Worm (Caenorhabditis elegans) whole organism, L4/young adult: ENCODE results near the gene unc-31.
A peak's percentile ranks its signal among the peaks of the same experiment; 100 is the strongest.

ENCODE experiments used
- W03F9.2 ChIP-seq: fragments of 150-350 bp; optimal IDR thresholded peaks from 2 replicates; lab custom pipeline; 2014; ENCODE audit warnings: missing biosample characterization, missing genetic modification characterization
- dao-5 ChIP-seq: sonication (generic microtip); optimal IDR thresholded peaks from 2 replicates; lab custom pipeline; 2016; ENCODE audit warnings: missing genotype, missing genetic modification characterization, moderate library complexity, missing compliant biosample characterization
- him-1 ChIP-seq: sonication (generic microtip); optimal IDR thresholded peaks from 2 replicates; lab custom pipeline; 2016; ENCODE audit warnings: missing genotype, missing genetic modification reagents, missing genetic modification characterization, missing compliant biosample characterization

The unc-31 gene

DNA sequence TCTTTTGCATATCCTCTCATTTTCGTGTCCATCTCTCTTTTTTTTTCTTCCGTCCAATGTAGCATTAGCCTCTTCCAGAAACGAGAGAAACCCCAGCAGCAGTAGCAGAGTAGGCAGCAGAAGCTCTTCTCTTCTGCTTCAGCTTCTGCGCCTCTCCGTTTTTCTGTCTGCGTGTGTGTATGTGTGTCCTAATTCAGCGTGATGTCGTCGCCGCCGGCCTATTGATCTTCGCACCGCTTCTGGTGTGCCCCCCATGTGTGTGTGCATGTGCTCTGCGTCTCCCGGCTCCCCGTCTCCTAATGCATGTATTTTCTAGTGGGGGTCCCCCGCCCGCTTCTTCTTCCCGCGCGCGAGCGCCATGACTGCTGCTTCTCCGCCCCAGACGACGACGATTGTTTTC is 2.3 kb upstream of the unc-31 start:
- TF ChIP-seq dao-5 (tag; lab: Kevin White, UChicago) = no peak
- TF ChIP-seq him-1 = peak; percentile 92

ce11 chrIV:12780980-12781379 is 7.3 kb downstream of the unc-31 start:
- TF ChIP-seq W03F9.2 (tag; lab: Kevin White, UChicago) (no peak), dao-5 (tag; lab: Kevin White, UChicago) (no peak), him-1 (no peak)

DNA sequence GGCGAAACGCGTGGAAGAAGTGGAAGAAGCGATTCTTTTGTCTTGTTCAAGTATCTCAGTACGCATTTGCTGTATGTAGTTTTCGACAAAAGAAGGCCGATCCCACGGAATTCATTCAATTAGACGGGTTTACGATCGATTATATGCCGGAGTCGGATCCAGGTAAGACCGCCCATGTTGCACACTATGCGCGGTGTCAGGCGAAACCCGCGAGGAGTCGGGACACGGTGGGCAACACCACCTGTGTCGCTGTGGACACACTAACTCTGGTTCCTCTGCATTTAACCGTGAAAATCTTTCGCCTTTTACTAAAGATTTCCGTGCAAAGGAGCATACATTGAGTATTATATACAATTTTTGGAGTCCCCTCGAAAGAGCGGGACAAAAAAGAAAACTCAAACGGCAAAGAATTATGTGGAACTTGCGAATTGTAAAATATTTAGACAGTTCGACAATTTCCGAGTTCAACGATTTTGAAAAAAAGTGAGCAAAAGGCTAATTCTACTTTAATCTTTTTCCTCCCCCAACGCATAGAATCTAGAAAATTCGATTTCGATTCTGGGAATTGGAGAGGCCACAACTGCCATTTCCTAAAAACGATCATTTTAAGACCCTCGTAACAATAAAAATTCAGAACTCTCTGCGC is 8.3 kb downstream of the unc-31 start:
- no peak for TF ChIP-seq dao-5 (tag; lab: Kevin White, UChicago)
- no peak for TF ChIP-seq W03F9.2 (tag; lab: Kevin White, UChicago)
- TF ChIP-seq him-1 = no peak

DNA sequence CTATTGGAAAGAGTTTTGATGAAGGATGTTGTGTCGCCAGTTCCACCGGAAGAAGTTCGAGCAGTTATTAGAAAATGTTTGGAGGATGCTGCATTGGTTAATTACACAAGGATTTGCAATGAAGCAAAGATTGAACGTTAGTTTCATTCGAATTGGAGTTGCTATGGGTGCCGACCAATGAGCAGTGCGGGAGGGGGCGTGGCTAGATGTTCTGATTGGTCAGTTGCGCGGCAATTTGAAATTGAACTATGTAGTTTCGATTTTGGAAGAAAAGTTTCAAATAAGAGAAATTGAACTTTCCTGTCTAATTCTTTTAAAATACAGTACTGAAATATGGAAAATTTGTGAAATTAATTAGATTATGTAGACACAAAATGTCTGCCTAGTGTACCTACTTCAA is 9.5 kb downstream of the unc-31 start:
- no peak for TF ChIP-seq dao-5 (tag; lab: Kevin White, UChicago)

DNA sequence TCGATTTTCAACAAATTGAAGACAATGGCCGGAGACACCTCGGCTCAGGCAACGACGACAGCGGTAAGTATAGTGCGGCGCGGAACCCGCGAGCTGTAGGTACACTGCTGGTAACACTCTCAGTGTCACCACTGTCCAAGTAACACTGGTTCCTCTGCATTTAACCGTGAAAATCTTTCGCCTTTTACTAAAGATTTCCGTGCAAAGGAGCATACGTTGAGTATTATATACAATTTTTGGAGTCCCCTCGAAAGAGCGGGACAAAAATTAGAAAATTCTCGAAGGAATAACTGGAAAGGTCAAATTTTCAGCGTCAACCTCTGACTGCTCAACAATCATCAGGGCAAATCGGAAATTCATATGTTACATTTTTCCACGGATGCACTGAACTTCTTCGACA is 12.3 kb downstream of the unc-31 start:
- TF ChIP-seq dao-5 (tag; lab: Kevin White, UChicago) = no peak
- TF ChIP-seq him-1 = no peak
- TF ChIP-seq W03F9.2 (tag; lab: Kevin White, UChicago) = no peak

DNA sequence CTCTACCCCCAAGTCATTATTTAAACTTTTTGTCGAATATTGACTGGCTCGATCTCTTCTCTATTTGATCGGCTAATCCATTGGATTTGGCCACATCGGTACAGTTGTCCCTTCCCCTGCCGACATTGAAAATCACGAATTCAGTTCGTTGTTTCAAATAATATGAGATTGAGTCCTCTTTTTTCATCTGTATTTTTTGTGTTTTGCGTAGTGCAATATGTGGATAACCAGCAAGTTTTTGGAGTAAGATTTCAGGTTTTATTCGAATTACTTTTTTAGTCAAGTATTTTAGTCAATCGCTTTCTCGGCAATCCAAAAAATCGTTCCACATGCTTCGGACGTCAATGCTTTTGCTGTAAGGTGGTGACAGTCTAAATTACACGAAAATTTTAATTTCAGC is 15.4 kb downstream of the unc-31 start, which contains the start of gene F07C6.3:
Gene F07C6.3 (plus strand): TSS at position 148 of the 400 bp plus-strand sequence.
- TF ChIP-seq dao-5 (tag; lab: Kevin White, UChicago) = no peak
- TF ChIP-seq him-1 = no peak
- no peak for TF ChIP-seq W03F9.2 (tag; lab: Kevin White, UChicago)

- TF ChIP-seq him-1 = no peak
- TF ChIP-seq W03F9.2 (tag; lab: Kevin White, UChicago) = no peak
- no peak for TF ChIP-seq dao-5 (tag; lab: Kevin White, UChicago)
Observed at ce11 chrIV:12790871-12791270, 17.2 kb downstream of the unc-31 start, which contains the start of gene F07C6.2. Gene F07C6.2 (plus strand): TSS chrIV:12791171.

DNA sequence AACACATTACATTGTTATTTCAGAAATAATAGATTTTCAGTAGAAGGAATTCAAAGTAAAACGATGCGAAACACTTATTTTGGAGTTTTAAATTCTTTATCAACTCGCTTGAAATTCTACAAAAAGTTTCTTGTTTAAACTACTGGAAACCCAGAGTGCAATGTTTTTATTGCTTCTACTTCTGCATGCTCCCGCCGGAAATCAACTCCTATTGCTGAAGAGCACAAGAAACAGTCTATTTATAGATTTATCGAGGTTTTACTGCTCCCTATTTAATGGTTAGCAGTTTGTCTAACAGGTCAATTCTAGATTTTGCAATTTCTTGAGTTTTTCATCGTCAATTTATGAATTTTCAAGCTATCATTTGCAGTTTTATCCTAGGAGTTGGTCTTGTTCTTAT is 18.8 kb downstream of the unc-31 start, which contains the start of gene F07C6.6:
Gene F07C6.6 (plus strand): TSS at position 301 of the 400 bp plus-strand sequence.
- TF ChIP-seq him-1 (no peak), dao-5 (tag; lab: Kevin White, UChicago) (no peak), W03F9.2 (tag; lab: Kevin White, UChicago) (no peak)

DNA sequence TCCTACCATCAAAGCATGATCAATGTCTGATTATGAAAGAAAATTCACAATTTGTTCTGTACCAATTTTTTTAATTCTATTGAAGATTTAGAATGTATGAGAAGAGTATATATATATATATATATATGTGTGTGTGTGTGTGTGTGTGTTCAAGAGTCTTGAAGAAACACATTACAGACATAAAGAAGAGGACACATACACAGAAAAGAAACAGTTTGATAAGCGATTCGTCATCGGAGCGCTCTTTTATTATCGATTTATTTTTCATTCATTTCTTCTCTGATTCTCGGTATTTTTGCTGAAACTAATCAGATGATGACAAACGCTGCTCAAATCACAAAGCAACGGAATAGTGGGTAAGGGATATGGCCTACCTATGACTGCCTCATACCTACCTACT is 20.0 kb downstream of the unc-31 start, which contains the start of gene pin-2:
Gene pin-2 (plus strand): TSS at position 227 of the 400 bp plus-strand sequence.
- TF ChIP-seq him-1 (no peak), dao-5 (tag; lab: Kevin White, UChicago) (no peak), W03F9.2 (tag; lab: Kevin White, UChicago) (no peak)

DNA sequence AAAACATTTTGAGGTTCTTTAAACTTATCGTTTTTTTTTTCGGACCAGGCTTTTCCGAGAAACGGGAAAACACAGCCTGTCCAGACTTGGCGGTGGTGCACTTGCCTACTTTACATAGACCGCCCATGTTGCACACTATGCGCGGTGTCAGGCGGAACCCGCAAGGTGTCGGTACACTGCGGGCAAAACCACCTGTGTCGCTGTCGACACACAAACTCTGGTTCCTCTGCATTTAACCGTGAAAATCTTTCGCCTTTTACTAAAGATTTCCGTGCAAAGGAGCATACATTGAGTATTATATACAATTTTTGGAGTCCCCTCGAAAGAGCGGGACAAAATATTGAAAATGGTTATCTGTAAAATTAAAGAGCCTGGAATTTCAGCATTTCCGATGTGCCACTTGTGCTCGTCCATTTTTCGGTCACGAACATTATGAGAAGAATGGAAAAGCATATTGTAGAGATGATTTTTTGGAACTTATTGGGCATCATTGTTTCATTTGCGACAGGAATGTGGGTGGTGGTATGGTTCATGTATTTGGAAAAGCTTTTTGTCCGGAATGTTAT is 21.8 kb downstream of the unc-31 start:
- TF ChIP-seq W03F9.2 (tag; lab: Kevin White, UChicago) (no peak), him-1 (no peak), dao-5 (tag; lab: Kevin White, UChicago) (no peak)

- no peak for TF ChIP-seq him-1
- no peak for TF ChIP-seq dao-5 (tag; lab: Kevin White, UChicago)
- no peak for TF ChIP-seq W03F9.2 (tag; lab: Kevin White, UChicago)
Observed at ce11 chrIV:12796811-12797210, 23.1 kb downstream of the unc-31 start.

- TF ChIP-seq him-1 = no peak
- TF ChIP-seq W03F9.2 (tag; lab: Kevin White, UChicago) = no peak
- TF ChIP-seq dao-5 (tag; lab: Kevin White, UChicago) = no peak
Observed at ce11 chrIV:12805595-12805994, 31.9 kb downstream of the unc-31 start, which contains the start of gene F07C6.4. Gene F07C6.4 (plus strand): TSS chrIV:12805924.

DNA sequence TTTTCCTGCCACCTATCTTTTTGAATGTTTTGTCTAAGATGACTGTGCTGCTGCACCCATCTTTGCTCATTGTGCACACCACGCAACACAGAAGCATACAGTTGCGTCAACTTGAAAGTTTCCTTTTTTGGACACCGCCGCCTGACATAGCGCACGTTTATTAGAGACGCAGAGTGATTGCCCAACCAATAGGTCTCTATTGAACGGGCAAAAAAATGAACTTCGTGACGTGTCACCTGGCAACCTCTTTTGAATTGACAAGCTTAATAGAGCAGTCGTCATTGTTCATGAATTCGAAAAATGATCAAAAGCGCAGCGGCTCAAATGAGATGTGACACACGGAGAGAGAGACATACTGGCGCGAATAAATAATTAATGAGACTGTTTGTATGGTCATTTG is 37.9 kb downstream of the unc-31 start:
- TF ChIP-seq W03F9.2 (tag; lab: Kevin White, UChicago) = no peak
- TF ChIP-seq him-1 = no peak
- no peak for TF ChIP-seq dao-5 (tag; lab: Kevin White, UChicago)

ce11 chrIV:12813822-12814221 is 40.2 kb downstream of the unc-31 start:
- TF ChIP-seq dao-5 (tag; lab: Kevin White, UChicago) = no peak
- TF ChIP-seq W03F9.2 (tag; lab: Kevin White, UChicago) = no peak
- TF ChIP-seq him-1 = no peak

DNA sequence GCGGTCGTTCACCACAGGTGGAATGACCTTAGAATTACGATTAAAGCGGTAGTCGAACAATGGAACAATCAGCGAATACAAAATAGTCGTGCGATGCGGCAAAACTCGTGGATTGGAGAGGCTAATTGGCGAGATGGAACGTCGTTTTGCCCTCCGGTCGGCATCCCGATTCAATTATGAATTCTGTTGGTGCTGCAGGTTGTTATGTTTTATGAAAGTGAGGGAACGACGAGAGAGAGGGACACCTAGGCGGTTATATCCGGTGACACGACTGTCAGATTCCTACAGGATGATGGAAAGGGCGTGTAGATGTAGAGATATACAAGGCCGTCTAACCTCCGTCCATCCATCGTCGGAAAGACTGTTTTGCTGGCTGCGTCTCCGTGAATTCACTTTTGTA is 43.0 kb downstream of the unc-31 start:
- no peak for TF ChIP-seq him-1
- no peak for TF ChIP-seq W03F9.2 (tag; lab: Kevin White, UChicago)
- TF ChIP-seq dao-5 (tag; lab: Kevin White, UChicago) = no peak
